Fruit fly (Drosophila melanogaster) whole organism, embryonic: ENCODE measurements around the gene CG13623.
A peak's percentile ranks its signal among the peaks of the same experiment; 100 is the strongest.

Source experiments
- ATbp ChIP-seq: fragments of 200-800 bp; sonication (Bioruptor generic); optimal IDR thresholded peaks from 2 replicates; lab custom pipeline; 2017; ENCODE audit warnings: missing biosample characterization, mild to moderate bottlenecking, missing genetic modification characterization, missing genetic modification reagents
- BtbVII ChIP-seq: fragments of 200-800 bp; sonication (Bioruptor generic); optimal IDR thresholded peaks from 3 replicates; lab custom pipeline; 2017; ENCODE audit warnings: missing biosample characterization, mild to moderate bottlenecking, missing genetic modification characterization
- Bteb2 ChIP-seq: fragments of 200-800 bp; sonication (Bioruptor generic); optimal IDR thresholded peaks from 2 replicates; lab custom pipeline; 2016; ENCODE audit warnings: missing biosample characterization, missing genetic modification characterization
- CG11723 ChIP-seq: fragments of 200-800 bp; sonication (Bioruptor generic); optimal IDR thresholded peaks from 2 replicates; lab custom pipeline; 2017; ENCODE audit warnings: missing biosample characterization, mild to moderate bottlenecking, missing genetic modification characterization
- CG12236 ChIP-seq: fragments of 200-800 bp; sonication (Bioruptor generic); optimal IDR thresholded peaks from 2 replicates; lab custom pipeline; 2016; ENCODE audit warnings: missing biosample characterization, missing genetic modification characterization
- CG12299 ChIP-seq: fragments of 200-800 bp; sonication (Bioruptor generic); optimal IDR thresholded peaks from 2 replicates; lab custom pipeline; 2018; ENCODE audit warnings: missing biosample characterization, mild to moderate bottlenecking, missing genetic modification characterization
- CG14860 ChIP-seq: fragments of 200-800 bp; sonication (Bioruptor generic); IDR thresholded peaks from 3 replicates; pipeline ENCODE4 v1.3.6; 2022; ENCODE audit warnings: missing biosample characterization, missing genetic modification characterization; ENCODE audit not compliant: partially characterized antibody
- CG15269 ChIP-seq: fragments of 200-800 bp; sonication (Bioruptor generic); optimal IDR thresholded peaks from 2 replicates; lab custom pipeline; 2018; ENCODE audit warnings: missing biosample characterization, mild to moderate bottlenecking, missing genetic modification characterization, moderate library complexity
- CG15696 ChIP-seq: fragments of 200-800 bp; sonication (Bioruptor generic); optimal IDR thresholded peaks from 2 replicates; lab custom pipeline; 2019; ENCODE audit warnings: missing biosample characterization, mild to moderate bottlenecking, missing genetic modification characterization, moderate library complexity
- CG1603 ChIP-seq: fragments of 200-800 bp; sonication (Bioruptor generic); optimal IDR thresholded peaks from 2 replicates; lab custom pipeline; 2019; ENCODE audit warnings: missing biosample characterization, mild to moderate bottlenecking, missing genetic modification characterization, moderate library complexity
- CG18619 ChIP-seq: fragments of 200-800 bp; sonication (Bioruptor generic); optimal IDR thresholded peaks from 3 replicates; lab custom pipeline; 2017; ENCODE audit warnings: missing biosample characterization, mild to moderate bottlenecking, missing genetic modification characterization
- CG2116 ChIP-seq: fragments of 200-800 bp; sonication (Bioruptor generic); optimal IDR thresholded peaks from 3 replicates; lab custom pipeline; 2018; ENCODE audit warnings: missing biosample characterization, mild to moderate bottlenecking, missing genetic modification characterization
- CG2678 ChIP-seq: fragments of 200-800 bp; sonication (Bioruptor generic); optimal IDR thresholded peaks from 3 replicates; lab custom pipeline; 2019; ENCODE audit warnings: missing biosample characterization, mild to moderate bottlenecking, missing genetic modification characterization, moderate library complexity
- CG30431 ChIP-seq: fragments of 200-800 bp; sonication (Bioruptor generic); optimal IDR thresholded peaks from 2 replicates; lab custom pipeline; 2017; ENCODE audit warnings: missing biosample characterization, missing genetic modification characterization
- CG33213 ChIP-seq: fragments of 200-800 bp; sonication (Bioruptor generic); optimal IDR thresholded peaks from 3 replicates; lab custom pipeline; 2016; ENCODE audit warnings: missing biosample characterization, missing genetic modification characterization
- CG4328 ChIP-seq: fragments of 200-800 bp; sonication (Bioruptor generic); optimal IDR thresholded peaks from 3 replicates; lab custom pipeline; 2017; ENCODE audit warnings: missing biosample characterization, missing genetic modification reagents, missing genetic modification characterization
- CG4730 ChIP-seq: fragments of 200-800 bp; sonication (Bioruptor generic); IDR thresholded peaks from 2 replicates; pipeline ENCODE4 v1.3.6; 2022; ENCODE audit warnings: missing biosample characterization, missing genetic modification characterization
- CG5953 ChIP-seq: fragments of 200-800 bp; sonication (Bioruptor generic); IDR thresholded peaks from 2 replicates; pipeline ENCODE4 v1.3.6; 2022; ENCODE audit warnings: missing biosample characterization, missing genetic modification characterization
- CG7786 ChIP-seq: fragments of 200-800 bp; sonication (Bioruptor generic); optimal IDR thresholded peaks from 2 replicates; lab custom pipeline; 2016; ENCODE audit warnings: missing biosample characterization, missing genetic modification characterization
- CG8281 ChIP-seq: fragments of 200-800 bp; sonication (Bioruptor generic); optimal IDR thresholded peaks from 2 replicates; lab custom pipeline; 2018; ENCODE audit warnings: missing biosample characterization, mild to moderate bottlenecking, missing genetic modification characterization, moderate library complexity
- Camta ChIP-seq: fragments of 200-800 bp; sonication (Bioruptor generic); optimal IDR thresholded peaks from 2 replicates; lab custom pipeline; 2016; ENCODE audit warnings: missing biosample characterization, missing genetic modification characterization
- Dek ChIP-seq: fragments of 200-800 bp; sonication (Bioruptor generic); optimal IDR thresholded peaks from 3 replicates; lab custom pipeline; 2019; ENCODE audit warnings: missing biosample characterization, mild to moderate bottlenecking, missing genetic modification characterization, moderate library complexity
- Fer1 ChIP-seq: fragments of 200-800 bp; sonication (Bioruptor generic); optimal IDR thresholded peaks from 2 replicates; lab custom pipeline; 2017; ENCODE audit warnings: missing biosample characterization, mild to moderate bottlenecking, missing genetic modification characterization
- HLH4C ChIP-seq: fragments of 200-800 bp; sonication (Bioruptor generic); IDR thresholded peaks from 3 replicates; pipeline ENCODE4 v1.3.6; 2022; ENCODE audit warnings: missing biosample characterization, missing genetic modification characterization; ENCODE audit not compliant: partially characterized antibody
- MTF-1 ChIP-seq: fragments of 200-800 bp; sonication (Bioruptor generic); optimal IDR thresholded peaks from 2 replicates; lab custom pipeline; 2018; ENCODE audit warnings: missing biosample characterization, mild to moderate bottlenecking, missing genetic modification characterization, borderline replicate concordance
- Max ChIP-seq: fragments of 200-800 bp; sonication (Bioruptor generic); optimal IDR thresholded peaks from 2 replicates; lab custom pipeline; 2016; ENCODE audit warnings: missing biosample characterization, mild to moderate bottlenecking, missing genetic modification characterization
- Mes4 ChIP-seq: fragments of 200-800 bp; sonication (Bioruptor generic); optimal IDR thresholded peaks from 2 replicates; lab custom pipeline; 2016; ENCODE audit warnings: missing biosample characterization, missing genetic modification characterization
- Nf-YA ChIP-seq: fragments of 200-800 bp; sonication (Bioruptor generic); IDR thresholded peaks from 2 replicates; pipeline ENCODE4 v1.3.6; 2022; ENCODE audit warnings: missing biosample characterization, missing genetic modification characterization
- Nf-YB ChIP-seq: fragments of 200-800 bp; sonication (Bioruptor generic); optimal IDR thresholded peaks from 3 replicates; lab custom pipeline; 2019; ENCODE audit warnings: missing biosample characterization, mild to moderate bottlenecking, missing genetic modification characterization, moderate library complexity
- Opbp ChIP-seq: fragments of 200-800 bp; sonication (Bioruptor generic); IDR thresholded peaks from 3 replicates; pipeline ENCODE4 v1.3.6; 2022; ENCODE audit warnings: missing biosample characterization, missing genetic modification characterization; ENCODE audit not compliant: partially characterized antibody
- Sry-β ChIP-seq: fragments of 200-800 bp; sonication (Bioruptor generic); optimal IDR thresholded peaks from 2 replicates; lab custom pipeline; 2018; ENCODE audit warnings: missing biosample characterization, mild to moderate bottlenecking, missing genetic modification characterization, moderate library complexity
- bab2 ChIP-seq: fragments of 200-800 bp; sonication (Bioruptor generic); optimal IDR thresholded peaks from 2 replicates; lab custom pipeline; 2016; ENCODE audit warnings: missing biosample characterization, missing genetic modification characterization
- btn ChIP-seq: fragments of 200-800 bp; sonication (Bioruptor generic); optimal IDR thresholded peaks from 2 replicates; lab custom pipeline; 2016; ENCODE audit warnings: missing biosample characterization, missing genetic modification characterization
- cato ChIP-seq: fragments of 200-800 bp; sonication (Bioruptor generic); optimal IDR thresholded peaks from 2 replicates; lab custom pipeline; 2016; ENCODE audit warnings: missing biosample characterization, missing genetic modification characterization, borderline replicate concordance
- danr ChIP-seq: fragments of 200-800 bp; sonication (Bioruptor generic); IDR thresholded peaks from 2 replicates; pipeline ENCODE4 v1.3.6; 2022; ENCODE audit warnings: missing biosample characterization, missing genetic modification characterization
- dysf ChIP-seq: fragments of 200-800 bp; sonication (Bioruptor generic); IDR thresholded peaks from 3 replicates; pipeline ENCODE4 v1.3.6; 2022; ENCODE audit warnings: missing biosample characterization, missing genetic modification characterization
- en ChIP-seq: fragments of 200-800 bp; sonication (Bioruptor generic); optimal IDR thresholded peaks from 2 replicates; lab custom pipeline; 2016; ENCODE audit warnings: missing biosample characterization, missing genetic modification characterization
- gsb ChIP-seq: fragments of 200-800 bp; sonication (Bioruptor generic); IDR thresholded peaks from 2 replicates; pipeline ENCODE4 v1.3.6; 2022; ENCODE audit warnings: missing biosample characterization, missing genetic modification characterization
- nom ChIP-seq: fragments of 200-800 bp; sonication (Bioruptor generic); optimal IDR thresholded peaks from 2 replicates; lab custom pipeline; 2017; ENCODE audit warnings: missing biosample characterization, missing genetic modification characterization, mild to moderate bottlenecking, moderate library complexity, missing genetic modification reagents
- org-1 ChIP-seq: fragments of 200-800 bp; sonication (Bioruptor generic); optimal IDR thresholded peaks from 2 replicates; lab custom pipeline; 2017; ENCODE audit warnings: missing biosample characterization, missing genetic modification characterization
- pho ChIP-seq: fragments of 200-800 bp; sonication (Bioruptor generic); optimal IDR thresholded peaks from 2 replicates; lab custom pipeline; 2016; ENCODE audit warnings: missing biosample characterization, missing genetic modification characterization
- phol ChIP-seq: fragments of 200-800 bp; sonication (Bioruptor generic); optimal IDR thresholded peaks from 3 replicates; lab custom pipeline; 2018; ENCODE audit warnings: missing biosample characterization, mild to moderate bottlenecking, missing genetic modification characterization, moderate library complexity
- prd ChIP-seq, 3 experiments: fragments of >200 bp in 2 of 3; fragments of 200-800 bp in 1 of 3; sonication (Bioruptor generic) in 1 of 3; optimal IDR thresholded peaks in 2 of 3; IDR thresholded peaks in 1 of 3; 2 replicates in 2 of 3; 3 replicates in 1 of 3; pipeline versions ENCODE4 v1.3.6 to Lab custom; 2017 to 2022; ENCODE audit warnings: missing biosample characterization in 1 of 3, missing genetic modification characterization in 1 of 3
- pros ChIP-seq: fragments of 200-800 bp; sonication (Bioruptor generic); optimal IDR thresholded peaks from 3 replicates; lab custom pipeline; 2019; ENCODE audit warnings: missing biosample characterization, mild to moderate bottlenecking, missing genetic modification characterization, moderate library complexity
- pzg ChIP-seq: fragments of 200-800 bp; sonication (Bioruptor generic); optimal IDR thresholded peaks from 3 replicates; lab custom pipeline; 2018; ENCODE audit warnings: missing biosample characterization, mild to moderate bottlenecking, missing genetic modification characterization, moderate library complexity
- schlank ChIP-seq: fragments of 200-800 bp; sonication (Bioruptor generic); optimal IDR thresholded peaks from 2 replicates; lab custom pipeline; 2018; ENCODE audit warnings: missing biosample characterization, mild to moderate bottlenecking, missing genetic modification characterization
- toy ChIP-seq: fragments of 200-800 bp; sonication (Bioruptor generic); IDR thresholded peaks from 2 replicates; pipeline ENCODE4 v1.3.6; 2022; ENCODE audit warnings: missing biosample characterization, missing genetic modification characterization
- ttk ChIP-seq: fragments of 200-800 bp; sonication (Bioruptor generic); IDR thresholded peaks from 2 replicates; pipeline ENCODE4 v2.1.2; 2022; ENCODE audit warnings: missing biosample characterization, missing genetic modification characterization
- usp ChIP-seq: fragments of >200 bp; optimal IDR thresholded peaks from 2 replicates; lab custom pipeline; 2017; ENCODE audit warnings: missing biosample characterization, missing genetic modification characterization
- zen2 ChIP-seq: fragments of 200-800 bp; sonication (Bioruptor generic); IDR thresholded peaks from 3 replicates; pipeline ENCODE4 v1.3.6; 2022; ENCODE audit warnings: missing biosample characterization, missing genetic modification characterization; ENCODE audit not compliant: partially characterized antibody

Gene CG13623

DNA sequence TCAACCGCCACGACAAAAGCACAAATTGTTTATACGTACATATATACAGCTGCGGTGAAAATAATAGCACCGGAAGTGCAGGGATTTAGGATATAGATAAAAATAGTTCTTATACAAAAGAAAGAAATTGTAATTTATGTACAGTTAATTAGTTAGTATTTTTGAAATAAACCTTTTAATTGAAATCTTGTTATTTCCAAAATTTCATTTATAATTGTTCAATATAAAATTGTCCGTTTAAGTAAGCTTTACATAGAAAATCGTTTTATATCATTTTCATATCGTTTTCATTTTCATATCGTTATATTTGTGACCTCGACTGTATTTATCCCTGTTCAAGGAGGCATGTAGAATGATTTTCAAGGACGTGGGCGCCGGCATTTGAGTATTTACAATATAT, 43.8 kb upstream of the CG13623 start (continued):
- TF ChIP-seq bab2 (GFP tag; lab: Kevin White, UChicago), result no peak
- TF ChIP-seq Dek (tag; lab: Kevin White, UChicago), result peak; percentile 68
- no peak for TF ChIP-seq CG5953 (GFP tag; lab: Robert Waterston, UW)
- TF ChIP-seq CG18619 (GFP tag; lab: Kevin White, UChicago), result peak; percentile 32
- no peak for TF ChIP-seq ttk (GFP tag; lab: Robert Waterston, UW)
- peak; percentile 47 for TF ChIP-seq phol (tag; lab: Kevin White, UChicago)
- no peak for TF ChIP-seq Nf-YA (GFP tag; lab: Robert Waterston, UW)
- no peak for TF ChIP-seq CG4730 (GFP tag; lab: Robert Waterston, UW)
- no peak for TF ChIP-seq gsb (GFP tag; lab: Robert Waterston, UW)
- TF ChIP-seq Camta (GFP tag; lab: Kevin White, UChicago), result no peak
- peak; percentile 88 for TF ChIP-seq Fer1 (GFP tag; lab: Kevin White, UChicago)
- no peak for TF ChIP-seq toy (GFP tag; lab: Robert Waterston, UW)
- peak; percentile 34 for TF ChIP-seq Nf-YB (GFP tag; lab: Kevin White, UChicago)
- no peak for TF ChIP-seq CG7786
- TF ChIP-seq zen2, result no peak
- peak; percentile 73 for TF ChIP-seq CG15269 (tag; lab: Kevin White, UChicago)
- TF ChIP-seq CG12299 (tag; lab: Kevin White, UChicago), result peak; percentile 62
- no peak for TF ChIP-seq CG11723
- peak; percentile 52 for TF ChIP-seq pho
- TF ChIP-seq usp, result no peak
- TF ChIP-seq btn (GFP tag; lab: Kevin White, UChicago), result no peak
- peak; percentile 67 for TF ChIP-seq org-1 (GFP tag; lab: Kevin White, UChicago)
- TF ChIP-seq CG30431 (GFP tag; lab: Kevin White, UChicago), result no peak
- TF ChIP-seq CG12236 (GFP tag; lab: Kevin White, UChicago), result no peak
- no peak for TF ChIP-seq CG14860 (GFP tag; lab: Robert Waterston, UW)
- no peak for TF ChIP-seq Max
- no peak for TF ChIP-seq schlank (tag; lab: Kevin White, UChicago)
- TF ChIP-seq en (GFP tag; lab: Kevin White, UChicago), result no peak
- TF ChIP-seq nom, result no peak
- peak; percentile 10 for TF ChIP-seq Bteb2 (GFP tag; lab: Kevin White, UChicago)
- no peak for TF ChIP-seq cato (GFP tag; lab: Kevin White, UChicago)
- TF ChIP-seq BtbVII (GFP tag; lab: Kevin White, UChicago), result peak; percentile 79
- peak; percentile 89 for TF ChIP-seq CG2678 (tag; lab: Kevin White, UChicago)
- no peak for TF ChIP-seq Opbp (GFP tag; lab: Robert Waterston, UW)
- no peak for TF ChIP-seq HLH4C (GFP tag; lab: Robert Waterston, UW)
- TF ChIP-seq pzg (GFP tag; lab: Kevin White, UChicago), result no peak
- peak; percentile 5 for TF ChIP-seq CG4328 (GFP tag; lab: Kevin White, UChicago)
- TF ChIP-seq pros (GFP tag; lab: Kevin White, UChicago), result no peak
- no peak for TF ChIP-seq ATbp (GFP tag; lab: Kevin White, UChicago)
- no peak for TF ChIP-seq MTF-1 (GFP tag; lab: Kevin White, UChicago)
- no peak for TF ChIP-seq Mes4 (GFP tag; lab: Kevin White, UChicago)
- TF ChIP-seq CG33213 (GFP tag; lab: Kevin White, UChicago), result no peak
- TF ChIP-seq CG2116, result no peak
- TF ChIP-seq danr (GFP tag; lab: Robert Waterston, UW), result no peak
- no peak for TF ChIP-seq CG1603 (tag; lab: Kevin White, UChicago)
- no peak for TF ChIP-seq Sry-β (GFP tag; lab: Kevin White, UChicago)
- TF ChIP-seq CG8281 (tag; lab: Kevin White, UChicago), result no peak
- TF ChIP-seq CG15696 (tag; lab: Kevin White, UChicago), result peak; percentile 3
- TF ChIP-seq prd (optimal IDR thresholded peaks at IDR 0.05; lab: Kevin White, UChicago), result no peak
- TF ChIP-seq prd (GFP tag; IDR thresholded peaks at IDR 0.05; lab: Robert Waterston, UW), result peak; percentile 36; the same call in 1 of the 3 replicates
- TF ChIP-seq dysf (GFP tag; lab: Robert Waterston, UW), result peak; percentile 65; the same call in 2 of the 3 replicates
